Worm (Caenorhabditis elegans) whole organism, young adult: ENCODE data around the gene F10D2.16.

Experiments used
- F10E7.11 ChIP-seq: sonication (generic microtip); optimal IDR thresholded peaks from 2 replicates; lab custom pipeline; 2017; ENCODE audit warnings: mild to moderate bottlenecking, missing genetic modification characterization, moderate library complexity, missing compliant biosample characterization
- egl-44 ChIP-seq: fragments of 200-800 bp; sonication (Bioruptor generic); IDR thresholded peaks from 2 replicates; pipeline ENCODE4 v1.3.6; 2022; ENCODE audit warnings: missing genetic modification reagents, missing genetic modification characterization, missing compliant biosample characterization
- nfyb-1 ChIP-seq: fragments of 200-800 bp; sonication (Bioruptor generic); IDR thresholded peaks from 2 replicates; pipeline ENCODE4 v1.3.6; 2022; ENCODE audit warnings: missing genetic modification reagents, missing genetic modification characterization, missing compliant biosample characterization
- rec-8 ChIP-seq, 2 experiments: sonication (generic microtip); optimal IDR thresholded peaks; 2 replicates each; lab custom pipeline; 2016; ENCODE audit warnings: mild to moderate bottlenecking in 2 of 2, missing genetic modification characterization in 2 of 2, missing genetic modification reagents in 2 of 2, missing genotype in 2 of 2, missing biosample characterization in 1 of 2, missing compliant biosample characterization in 1 of 2, moderate library complexity in 1 of 2
- xnd-1 ChIP-seq: sonication (generic microtip); optimal IDR thresholded peaks from 2 replicates; lab custom pipeline; 2016; ENCODE audit warnings: missing genotype, missing genetic modification reagents, missing genetic modification characterization, missing compliant biosample characterization
- ztf-28 ChIP-seq: fragments of 200-800 bp; sonication (Bioruptor generic); IDR thresholded peaks from 2 replicates; pipeline ENCODE4 v1.3.6; 2022; ENCODE audit warnings: missing genetic modification reagents, missing genetic modification characterization, missing compliant biosample characterization

DNA sequence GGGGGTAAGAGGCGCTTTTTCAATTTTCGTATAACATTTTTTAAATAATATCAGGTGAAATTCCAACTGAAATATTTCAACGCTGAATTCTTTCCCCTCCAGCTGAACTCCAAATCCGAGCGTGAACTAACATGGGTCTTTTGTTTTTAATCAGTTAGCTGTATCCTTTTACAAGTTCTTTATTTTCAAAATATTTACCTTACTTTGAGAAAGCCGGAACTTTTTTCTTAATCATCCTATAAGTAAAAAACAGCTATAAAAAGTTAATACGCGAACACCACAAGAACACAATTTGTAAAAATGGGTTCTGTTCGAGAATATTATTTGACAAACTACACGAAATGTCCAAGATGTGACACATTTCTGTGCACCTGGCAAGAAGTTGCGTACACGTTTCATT is 30.1 kb downstream of the F10D2.16 start, which contains the start of gene srh-83:
- no peak for TF ChIP-seq nfyb-1
- no peak for TF ChIP-seq F10E7.11 (tag; lab: Kevin White, UChicago)
- TF ChIP-seq egl-44 (GFP tag; lab: Robert Waterston, UW) = no peak
- no peak for TF ChIP-seq ztf-28
- TF ChIP-seq rec-8 (tag; optimal IDR thresholded peaks at IDR 0.05; lab: Kevin White, UChicago) = no peak
- no peak for TF ChIP-seq xnd-1 (tag; lab: Kevin White, UChicago)
